Worm (Caenorhabditis elegans) whole organism, late embryonic: ENCODE data around the gene F44E2.6.

Experiments used
- ama-1 ChIP-seq: fragments of 150-350 bp; optimal IDR thresholded peaks from 2 replicates; lab custom pipeline; 2014
- ceh-45 ChIP-seq: fragments of 200-800 bp; sonication (Bioruptor generic); IDR thresholded peaks from 2 replicates; pipeline ENCODE4 v1.3.6; 2022; ENCODE audit warnings: missing genetic modification reagents, missing genetic modification characterization, missing compliant biosample characterization
- dmd-4 ChIP-seq: sonication (generic microtip); optimal IDR thresholded peaks from 2 replicates; lab custom pipeline; 2016; ENCODE audit warnings: borderline replicate concordance, missing genetic modification characterization, missing compliant biosample characterization
- fkh-10 ChIP-seq: fragments of 150-350 bp; optimal IDR thresholded peaks from 2 replicates; lab custom pipeline; 2014; ENCODE audit warnings: missing biosample characterization, missing genetic modification reagents, missing genetic modification characterization
- lim-6 ChIP-seq: sonication (generic microtip); optimal IDR thresholded peaks from 2 replicates; lab custom pipeline; 2016; ENCODE audit warnings: missing genetic modification characterization, missing compliant biosample characterization

- TF ChIP-seq fkh-10 (GFP tag; lab: Kevin White, UChicago) (no peak), ceh-45 (GFP tag; lab: Robert Waterston, UW) (0 out of 2 replicates have a peak, but pooled peaks have one; percentile 31), dmd-4 (no peak), ama-1 (lab: Kevin White, UChicago) (no peak), lim-6 (no peak)
These were observed 42.3 kb upstream of the F44E2.6 start, which contains the start of gene famh-136 for ce11 chrIII:8887184-8887801.
